Fruit fly (Drosophila melanogaster) whole organism, embryonic: ENCODE data around the gene Atat.

Source experiments
- Awh ChIP-seq: fragments of 200-800 bp; sonication (Bioruptor generic); IDR thresholded peaks from 2 replicates; pipeline ENCODE4, ENCODE4 v1.3.6; 2022; ENCODE audit warnings: missing biosample characterization, missing genetic modification characterization
- CG2199 ChIP-seq: fragments of 200-800 bp; sonication (Bioruptor generic); IDR thresholded peaks from 3 replicates; pipeline ENCODE4 v1.3.6; 2022; ENCODE audit warnings: missing biosample characterization, missing genetic modification characterization
- CG4707 ChIP-seq: fragments of 200-800 bp; sonication (Bioruptor generic); optimal IDR thresholded peaks from 2 replicates; lab custom pipeline; 2018; ENCODE audit warnings: missing biosample characterization, mild to moderate bottlenecking, missing genetic modification characterization, moderate library complexity
- Deaf1 ChIP-seq: fragments of 200-800 bp; optimal IDR thresholded peaks from 3 replicates; lab custom pipeline; 2019; ENCODE audit warnings: missing biosample characterization, mild to moderate bottlenecking, missing genetic modification characterization, moderate library complexity
- NC2α ChIP-seq: fragments of 200-800 bp; sonication (Bioruptor generic); optimal IDR thresholded peaks from 2 replicates; lab custom pipeline; 2016; ENCODE audit warnings: missing biosample characterization, missing genetic modification characterization
- Tbp ChIP-seq: fragments of >200 bp; optimal IDR thresholded peaks from 2 replicates; lab custom pipeline; 2018; ENCODE audit warnings: missing biosample characterization, missing genetic modification characterization
- nau ChIP-seq: fragments of 200-800 bp; sonication (Bioruptor generic); optimal IDR thresholded peaks from 3 replicates; lab custom pipeline; 2017; ENCODE audit warnings: missing biosample characterization, mild to moderate bottlenecking, missing genetic modification characterization, missing genetic modification reagents

- TF ChIP-seq NC2α (GFP tag; lab: Kevin White, UChicago) (no peak), Deaf1 (tag; lab: Kevin White, UChicago) (peak; percentile 53), CG2199 (no peak), nau (GFP tag; lab: Kevin White, UChicago) (no peak), Tbp (no peak), CG4707 (no peak), Awh (GFP tag; lab: Robert Waterston, UW) (no peak)
Observed at dm6 chr3L:9379484-9380343, 46.8 kb downstream of the Atat start, which contains the start of gene Hsp67Ba.
